Worm (Caenorhabditis elegans) whole organism, L4 larva: ENCODE results near the gene dpy-30.

Experiments used
- D1046.2 ChIP-seq: fragments of 200-800 bp; sonication (Bioruptor generic); IDR thresholded peaks from 2 replicates; pipeline ENCODE4 v1.3.6; 2022; ENCODE audit warnings: missing genetic modification characterization, missing compliant biosample characterization
- F10B5.3 ChIP-seq: sonication (generic microtip); optimal IDR thresholded peaks from 2 replicates; lab custom pipeline; 2016; ENCODE audit warnings: mild to moderate bottlenecking, missing genetic modification characterization, missing compliant biosample characterization
- F26F4.8 ChIP-seq: fragments of 200-800 bp; sonication (Bioruptor generic); conservative IDR thresholded peaks from 2 replicates; pipeline ENCODE4 v1.3.6; 2022; ENCODE audit warnings: missing genetic modification characterization, missing compliant biosample characterization
- T20F7.1 ChIP-seq: fragments of 200-800 bp; sonication (Bioruptor generic); optimal IDR thresholded peaks from 2 replicates; lab custom pipeline; 2018; ENCODE audit warnings: mild to moderate bottlenecking, missing genetic modification characterization, missing compliant biosample characterization
- T26A8.4 ChIP-seq: fragments of 200-800 bp; sonication (Bioruptor generic); IDR thresholded peaks from 2 replicates; pipeline ENCODE4 v1.3.6; 2022; ENCODE audit warnings: missing genetic modification characterization, missing compliant biosample characterization
- Y48G9A.11 ChIP-seq: fragments of 200-800 bp; sonication (Bioruptor generic); IDR thresholded peaks from 2 replicates; pipeline ENCODE4 v1.3.6; 2022; ENCODE audit warnings: missing genetic modification reagents, missing genetic modification characterization, missing compliant biosample characterization
- Y75B8A.6 ChIP-seq: fragments of 200-800 bp; sonication (Bioruptor generic); IDR thresholded peaks from 2 replicates; pipeline ENCODE4 v1.3.6; 2022; ENCODE audit warnings: missing genetic modification reagents, missing genetic modification characterization, missing compliant biosample characterization
- ZK337.2 ChIP-seq: fragments of 200-800 bp; sonication (Bioruptor generic); IDR thresholded peaks from 2 replicates; pipeline ENCODE4 v1.3.6; 2022; ENCODE audit warnings: missing genetic modification reagents, missing genetic modification characterization, missing compliant biosample characterization
- arid-1 ChIP-seq: fragments of 200-800 bp; sonication (Bioruptor generic); conservative IDR thresholded peaks from 2 replicates; pipeline ENCODE4 v1.3.6; 2022; ENCODE audit warnings: missing genetic modification reagents, missing genetic modification characterization, missing compliant biosample characterization
- attf-4 ChIP-seq: sonication (generic microtip); optimal IDR thresholded peaks from 3 replicates; lab custom pipeline; 2017; ENCODE audit warnings: missing biosample characterization, missing genetic modification characterization
- ceh-20 ChIP-seq: fragments of 200-800 bp; sonication (Bioruptor generic); IDR thresholded peaks from 2 replicates; pipeline ENCODE4 v1.3.6; 2022; ENCODE audit warnings: missing genetic modification reagents, missing genetic modification characterization, missing compliant biosample characterization
- ceh-32 ChIP-seq: sonication (generic microtip); optimal IDR thresholded peaks from 2 replicates; lab custom pipeline; 2016; ENCODE audit warnings: mild to moderate bottlenecking, missing genetic modification characterization, missing compliant biosample characterization; ENCODE audit not compliant: poor library complexity
- ctbp-1 ChIP-seq: fragments of 200-800 bp; sonication (Bioruptor generic); IDR thresholded peaks from 2 replicates; pipeline ENCODE4 v1.3.6; 2022; ENCODE audit warnings: missing genetic modification reagents, missing genetic modification characterization, missing compliant biosample characterization
- daf-16 ChIP-seq, 3 experiments: sonication (generic microtip); optimal IDR thresholded peaks; 2 replicates each; lab custom pipeline; 2016 to 2017; ENCODE audit warnings: missing genetic modification characterization in 3 of 3, missing genetic modification reagents in 3 of 3, mild to moderate bottlenecking in 2 of 3, missing compliant biosample characterization in 2 of 3, missing biosample characterization in 1 of 3, moderate library complexity in 1 of 3
- dmd-6 ChIP-seq: fragments of 200-800 bp; sonication (Bioruptor generic); IDR thresholded peaks from 2 replicates; pipeline ENCODE4 v1.3.6; 2022; ENCODE audit warnings: missing genetic modification reagents, missing genetic modification characterization, missing compliant biosample characterization
- dpl-1 ChIP-seq: fragments of 150-350 bp; optimal IDR thresholded peaks from 2 replicates; lab custom pipeline; 2014; ENCODE audit warnings: missing biosample characterization, missing genetic modification reagents, missing genetic modification characterization
- dve-1 ChIP-seq: sonication (generic microtip); optimal IDR thresholded peaks from 2 replicates; lab custom pipeline; 2017; ENCODE audit warnings: antibody characterized with exemption, mild to moderate bottlenecking, missing genetic modification characterization, missing compliant biosample characterization; ENCODE audit not compliant: insufficient read depth
- fkh-10 ChIP-seq: fragments of 150-350 bp; optimal IDR thresholded peaks from 2 replicates; lab custom pipeline; 2014; ENCODE audit warnings: missing biosample characterization, missing genetic modification reagents, missing genetic modification characterization
- hlh-30 ChIP-seq: sonication (generic microtip); optimal IDR thresholded peaks from 2 replicates; lab custom pipeline; 2017; ENCODE audit warnings: antibody characterized with exemption, mild to moderate bottlenecking, missing genetic modification characterization, missing compliant biosample characterization; ENCODE audit not compliant: insufficient read depth
- hmg-1.1 ChIP-seq: fragments of 200-800 bp; sonication (Bioruptor generic); IDR thresholded peaks from 2 replicates; pipeline ENCODE4 v1.3.6; 2022; ENCODE audit warnings: missing genetic modification reagents, missing genetic modification characterization, missing compliant biosample characterization
- lin-1 ChIP-seq: fragments of 200-800 bp; sonication (Bioruptor generic); IDR thresholded peaks from 2 replicates; pipeline ENCODE4 v1.3.6; 2022; ENCODE audit warnings: missing genetic modification reagents, missing genetic modification characterization, missing compliant biosample characterization
- lin-13 ChIP-seq: fragments of 150-350 bp; optimal IDR thresholded peaks from 2 replicates; lab custom pipeline; 2014; ENCODE audit warnings: missing biosample characterization, missing genetic modification reagents, missing genetic modification characterization
- lsy-2 ChIP-seq, 2 experiments: fragments of 150-350 bp in 1 of 2; sonication (generic microtip) in 1 of 2; optimal IDR thresholded peaks; 2 replicates each; lab custom pipeline; 2014 to 2017; ENCODE audit warnings: missing biosample characterization in 2 of 2, missing genetic modification characterization in 2 of 2
- mep-1 ChIP-seq: fragments of 150-350 bp; sonication (generic microtip); optimal IDR thresholded peaks from 3 replicates; lab custom pipeline; 2014; ENCODE audit warnings: missing biosample characterization, missing genetic modification characterization
- mes-2 ChIP-seq: sonication (generic microtip); optimal IDR thresholded peaks from 2 replicates; lab custom pipeline; 2016; ENCODE audit warnings: missing genotype, mild to moderate bottlenecking, missing genetic modification characterization, missing compliant biosample characterization; ENCODE audit not compliant: poor library complexity, severe bottlenecking
- nhr-102 ChIP-seq: sonication (generic microtip); optimal IDR thresholded peaks from 2 replicates; lab custom pipeline; 2016; ENCODE audit warnings: mild to moderate bottlenecking, missing genetic modification characterization, moderate library complexity, missing compliant biosample characterization
- nhr-11 ChIP-seq: fragments of 150-350 bp; optimal IDR thresholded peaks from 2 replicates; lab custom pipeline; 2014; ENCODE audit warnings: missing biosample characterization, missing genetic modification characterization
- nhr-237 ChIP-seq: sonication (generic microtip); optimal IDR thresholded peaks from 2 replicates; lab custom pipeline; 2017; ENCODE audit warnings: missing biosample characterization, missing genetic modification characterization
- nhr-25 ChIP-seq: sonication (generic microtip); optimal IDR thresholded peaks from 2 replicates; lab custom pipeline; 2017; ENCODE audit warnings: missing genetic modification characterization, mild to moderate bottlenecking, missing compliant biosample characterization, antibody characterized with exemption, moderate library complexity, borderline replicate concordance; ENCODE audit not compliant: insufficient read depth
- nhr-28 ChIP-seq: fragments of 150-350 bp; optimal IDR thresholded peaks from 2 replicates; lab custom pipeline; 2014; ENCODE audit warnings: missing biosample characterization, missing genetic modification characterization
- nhr-6 ChIP-seq: fragments of 150-350 bp; optimal IDR thresholded peaks from 2 replicates; lab custom pipeline; 2014; ENCODE audit warnings: missing biosample characterization, missing genetic modification characterization
- rbr-2 ChIP-seq: sonication (generic microtip); optimal IDR thresholded peaks from 2 replicates; lab custom pipeline; 2016; ENCODE audit warnings: missing genotype, missing genetic modification characterization, missing compliant biosample characterization
- set-16 ChIP-seq: fragments of 200-800 bp; sonication (Bioruptor generic); IDR thresholded peaks from 2 replicates; pipeline ENCODE4 v1.3.6; 2022; ENCODE audit warnings: missing genetic modification reagents, missing genetic modification characterization, missing compliant biosample characterization
- spr-3 ChIP-seq: fragments of 200-800 bp; sonication (Bioruptor generic); optimal IDR thresholded peaks from 2 replicates; lab custom pipeline; 2018; ENCODE audit warnings: mild to moderate bottlenecking, missing genetic modification characterization, missing compliant biosample characterization
- unc-130 ChIP-seq: sonication (generic microtip); optimal IDR thresholded peaks from 2 replicates; lab custom pipeline; 2016; ENCODE audit warnings: missing genetic modification reagents, missing genetic modification characterization, missing compliant biosample characterization
- zip-11 ChIP-seq: fragments of 200-800 bp; sonication (Bioruptor generic); IDR thresholded peaks from 2 replicates; pipeline ENCODE4 v1.3.6; 2022; ENCODE audit warnings: missing genetic modification characterization, missing compliant biosample characterization
- zip-2 ChIP-seq: fragments of 150-350 bp; optimal IDR thresholded peaks from 2 replicates; lab custom pipeline; 2014; ENCODE audit warnings: missing biosample characterization, missing genetic modification characterization

Gene dpy-30

ce11 chrV:12190943-12191569 lies at the start of gene dpy-30:
Gene dpy-30, plus strand, starts transcription at chrV:12191519.
- TF ChIP-seq nhr-25 (peak; percentile 34), nhr-6 (tag; lab: Kevin White, UChicago) (peak; percentile 84), mep-1 (tag; lab: Kevin White, UChicago) (peak; percentile 56), dpl-1 (GFP tag; lab: Kevin White, UChicago) (peak; percentile 71), D1046.2 (no peak), fkh-10 (GFP tag; lab: Kevin White, UChicago) (no peak), daf-16 (GFP tag; optimal IDR thresholded peaks at IDR 0.05; lab: Kevin White, UChicago) (no peak), daf-16 (tag; optimal IDR thresholded peaks at IDR 0.05; lab: Kevin White, UChicago) (peak; percentile 44), hmg-1.1 (GFP tag; lab: Robert Waterston, UW) (0 out of 2 replicates have a peak, but pooled peaks have one; percentile 43), nhr-11 (tag; lab: Kevin White, UChicago) (peak; percentile 2), hlh-30 (tag; lab: Kevin White, UChicago) (peak; percentile 84), set-16 (no peak), zip-2 (tag; lab: Kevin White, UChicago) (no peak), unc-130 (GFP tag; lab: Kevin White, UChicago) (no peak), nhr-28 (tag; lab: Kevin White, UChicago) (peak; percentile 3), zip-11 (GFP tag; lab: Robert Waterston, UW) (no peak), Y48G9A.11 (peak; percentile 59; the same call in 1 of the 2 replicates), T20F7.1 (GFP tag; lab: Kevin White, UChicago) (peak; percentile 76), F26F4.8 (no peak), lin-1 (GFP tag; lab: Robert Waterston, UW) (no peak), rbr-2 (tag; lab: Kevin White, UChicago) (peak; percentile 22), arid-1 (peak; percentile 48; the same call in 1 of the 2 replicates), nhr-237 (tag; lab: Kevin White, UChicago) (no peak), lin-13 (GFP tag; lab: Kevin White, UChicago) (no peak), lsy-2 (tag; optimal IDR thresholded peaks at IDR 0.05; lab: Kevin White, UChicago) (peak; percentile 64 to 97), mes-2 (peak; percentile 77), dve-1 (tag; lab: Kevin White, UChicago) (peak; percentile 39)

ce11 chrV:12150607-12151006 lies 40.7 kb upstream of the dpy-30 start, which contains the start of gene che-11:
Gene che-11, minus strand, starts transcription at chrV:12150707.
- no peak for TF ChIP-seq spr-3
- no peak for TF ChIP-seq F10B5.3
- TF ChIP-seq ctbp-1 (GFP tag; lab: Robert Waterston, UW), result no peak
- no peak for TF ChIP-seq ceh-32 (tag; lab: Kevin White, UChicago)
- TF ChIP-seq T20F7.1 (GFP tag; lab: Kevin White, UChicago), result no peak
- no peak for TF ChIP-seq unc-130 (GFP tag; lab: Kevin White, UChicago)
- TF ChIP-seq set-16, result no peak
- no peak for TF ChIP-seq ceh-20 (GFP tag; lab: Robert Waterston, UW)
- no peak for TF ChIP-seq ZK337.2
- TF ChIP-seq dmd-6, result no peak
- no peak for TF ChIP-seq nhr-102 (tag; lab: Kevin White, UChicago)
- no peak for TF ChIP-seq dpl-1 (GFP tag; lab: Kevin White, UChicago)
- TF ChIP-seq Y75B8A.6 (GFP tag; lab: Robert Waterston, UW), result no peak
- TF ChIP-seq nhr-25, result no peak
- TF ChIP-seq F26F4.8, result no peak
- no peak for TF ChIP-seq mep-1 (tag; lab: Kevin White, UChicago)
- TF ChIP-seq T26A8.4, result no peak
- TF ChIP-seq attf-4 (tag; lab: Kevin White, UChicago), result no peak
